Fruit fly (Drosophila melanogaster) whole organism, pupa: ENCODE data around the gene CG2604.
A peak's percentile ranks its signal among the peaks of the same experiment; 100 is the strongest.

Experiments
- CG10348 ChIP-seq: fragments of 200-800 bp; sonication (Bioruptor generic); IDR thresholded peaks from 2 replicates; pipeline ENCODE4 v1.3.6; 2022; ENCODE audit warnings: missing biosample characterization, missing genetic modification characterization
- CG12605 ChIP-seq: fragments of 200-800 bp; sonication (Bioruptor generic); IDR thresholded peaks from 2 replicates; pipeline ENCODE4 v1.3.6; 2022; ENCODE audit warnings: missing biosample characterization, missing genetic modification characterization
- CG13204 ChIP-seq: fragments of 200-800 bp; sonication (Bioruptor generic); optimal IDR thresholded peaks from 2 replicates; lab custom pipeline; 2018; ENCODE audit warnings: missing biosample characterization, mild to moderate bottlenecking, missing genetic modification characterization, moderate library complexity
- CG14655 ChIP-seq: fragments of 200-800 bp; sonication (Bioruptor generic); optimal IDR thresholded peaks from 3 replicates; lab custom pipeline; 2017; ENCODE audit warnings: mild to moderate bottlenecking, missing biosample characterization, missing genetic modification reagents, missing genetic modification characterization
- CG15710 ChIP-seq: fragments of 200-800 bp; sonication (Bioruptor generic); optimal IDR thresholded peaks from 2 replicates; lab custom pipeline; 2018; ENCODE audit warnings: missing biosample characterization, mild to moderate bottlenecking, missing genetic modification characterization, moderate library complexity
- CG17806 ChIP-seq: fragments of 200-800 bp; sonication (Bioruptor generic); optimal IDR thresholded peaks from 2 replicates; lab custom pipeline; 2018; ENCODE audit warnings: missing biosample characterization, mild to moderate bottlenecking, missing genetic modification characterization, moderate library complexity
- CG32121 ChIP-seq: fragments of 200-800 bp; sonication (Bioruptor generic); IDR thresholded peaks from 2 replicates; pipeline ENCODE4 v1.3.6; 2022; ENCODE audit warnings: missing biosample characterization, missing genetic modification characterization
- CG34367 ChIP-seq: fragments of 200-800 bp; sonication (Bioruptor generic); optimal IDR thresholded peaks from 2 replicates; lab custom pipeline; 2018; ENCODE audit warnings: missing biosample characterization, mild to moderate bottlenecking, missing genetic modification characterization
- CG4496 ChIP-seq: fragments of 200-800 bp; sonication (Bioruptor generic); IDR thresholded peaks from 3 replicates; pipeline ENCODE4 v1.3.6; 2022; ENCODE audit warnings: missing biosample characterization, missing genetic modification characterization
- CG8159 ChIP-seq: fragments of 200-800 bp; sonication (Bioruptor generic); optimal IDR thresholded peaks from 3 replicates; lab custom pipeline; 2018; ENCODE audit warnings: missing biosample characterization, mild to moderate bottlenecking, missing genetic modification characterization, moderate library complexity
- CG8301 ChIP-seq: fragments of 200-800 bp; sonication (Bioruptor generic); optimal IDR thresholded peaks from 2 replicates; lab custom pipeline; 2018; ENCODE audit warnings: missing biosample characterization, mild to moderate bottlenecking, missing genetic modification characterization
- CG9948 ChIP-seq: fragments of 200-800 bp; sonication (Bioruptor generic); optimal IDR thresholded peaks from 2 replicates; lab custom pipeline; 2018; ENCODE audit warnings: missing biosample characterization, mild to moderate bottlenecking, missing genetic modification characterization, moderate library complexity
- D1 ChIP-seq: fragments of 200-800 bp; sonication (Bioruptor generic); optimal IDR thresholded peaks from 2 replicates; lab custom pipeline; 2018; ENCODE audit warnings: missing biosample characterization, mild to moderate bottlenecking, missing genetic modification characterization, moderate library complexity
- EcR ChIP-seq: fragments of 200-800 bp; sonication (Bioruptor generic); optimal IDR thresholded peaks from 3 replicates; lab custom pipeline; 2019; ENCODE audit warnings: missing biosample characterization, missing genetic modification characterization, mild to moderate bottlenecking, moderate library complexity, missing genetic modification reagents
- Ets98B ChIP-seq: fragments of 200-800 bp; sonication (Bioruptor generic); IDR thresholded peaks from 2 replicates; pipeline ENCODE4 v1.3.6; 2022; ENCODE audit warnings: missing biosample characterization, missing genetic modification characterization
- Pif1A ChIP-seq: fragments of 200-800 bp; sonication (Bioruptor generic); optimal IDR thresholded peaks from 3 replicates; lab custom pipeline; 2016; ENCODE audit warnings: missing biosample characterization, missing genetic modification characterization
- Pif1B ChIP-seq: fragments of 200-800 bp; sonication (Bioruptor generic); optimal IDR thresholded peaks from 3 replicates; lab custom pipeline; 2016; ENCODE audit warnings: missing biosample characterization, missing genetic modification characterization
- Snoo ChIP-seq: fragments of 200-800 bp; sonication (Bioruptor generic); optimal IDR thresholded peaks from 3 replicates; lab custom pipeline; 2017; ENCODE audit warnings: missing biosample characterization, mild to moderate bottlenecking, missing genetic modification characterization, inconsistent platforms
- fd96Ca ChIP-seq: fragments of 200-800 bp; sonication (Bioruptor generic); IDR thresholded peaks from 3 replicates; pipeline ENCODE4 v1.3.6; 2022; ENCODE audit warnings: missing biosample characterization, missing genetic modification characterization
- gl ChIP-seq: fragments of 200-800 bp; sonication (Bioruptor generic); optimal IDR thresholded peaks from 2 replicates; lab custom pipeline; 2018; ENCODE audit warnings: missing biosample characterization, mild to moderate bottlenecking, missing genetic modification characterization
- rn ChIP-seq: fragments of 200-800 bp; sonication (Bioruptor generic); IDR thresholded peaks from 2 replicates; pipeline ENCODE4 v1.3.6; 2022; ENCODE audit warnings: missing biosample characterization, missing genetic modification characterization

Gene CG2604

dm6 chr3R:5198302-5198701, 24.9 kb downstream of the CG2604 start:
- no peak for TF ChIP-seq rn
- TF ChIP-seq CG12605 (GFP tag; lab: Robert Waterston, UW), result peak; percentile 53
- no peak for TF ChIP-seq CG10348
- TF ChIP-seq D1 (tag; lab: Kevin White, UChicago), result no peak
- TF ChIP-seq CG17806 (tag; lab: Kevin White, UChicago), result peak; percentile 23
- peak; percentile 21 for TF ChIP-seq CG8301
- TF ChIP-seq Snoo (tag; lab: Kevin White, UChicago), result peak; percentile 4
- TF ChIP-seq CG4496 (GFP tag; lab: Robert Waterston, UW), result peak; percentile 63; the same call in 1 of the 3 replicates
- TF ChIP-seq CG15710 (tag; lab: Kevin White, UChicago), result peak; percentile 31
- TF ChIP-seq Pif1A (GFP tag; lab: Kevin White, UChicago), result peak; percentile 59
- peak; percentile 27; the same call in 1 of the 2 replicates for TF ChIP-seq CG32121 (GFP tag; lab: Robert Waterston, UW)

- TF ChIP-seq D1 (tag; lab: Kevin White, UChicago) (no peak), Ets98B (GFP tag; lab: Robert Waterston, UW) (no peak), fd96Ca (GFP tag; lab: Robert Waterston, UW) (no peak), CG13204 (GFP tag; lab: Kevin White, UChicago) (no peak), CG8301 (no peak), CG14655 (GFP tag; lab: Kevin White, UChicago) (peak; percentile 7), CG9948 (no peak), Pif1B (GFP tag; lab: Kevin White, UChicago) (no peak), CG15710 (tag; lab: Kevin White, UChicago) (no peak), EcR (no peak), CG4496 (GFP tag; lab: Robert Waterston, UW) (no peak), CG34367 (tag; lab: Kevin White, UChicago) (no peak), gl (tag; lab: Kevin White, UChicago) (no peak), Snoo (tag; lab: Kevin White, UChicago) (no peak), CG10348 (no peak), CG17806 (tag; lab: Kevin White, UChicago) (no peak), CG12605 (GFP tag; lab: Robert Waterston, UW) (no peak), CG8159 (tag; lab: Kevin White, UChicago) (peak; percentile 9), Pif1A (GFP tag; lab: Kevin White, UChicago) (peak; percentile 8)
These were observed 29.9 kb downstream of the CG2604 start for dm6 chr3R:5193271-5193670.

dm6 chr3R:5187806-5188205, 35.4 kb downstream of the CG2604 start:
- TF ChIP-seq CG9948 (no peak), fd96Ca (GFP tag; lab: Robert Waterston, UW) (no peak), CG14655 (GFP tag; lab: Kevin White, UChicago) (no peak), CG17806 (tag; lab: Kevin White, UChicago) (no peak), gl (tag; lab: Kevin White, UChicago) (no peak), CG4496 (GFP tag; lab: Robert Waterston, UW) (0 out of 3 replicates have a peak, but pooled peaks have one; percentile 26), CG12605 (GFP tag; lab: Robert Waterston, UW) (no peak), CG8301 (no peak), CG34367 (tag; lab: Kevin White, UChicago) (no peak)

dm6 chr3R:5175944-5176343, 47.2 kb downstream of the CG2604 start:
- TF ChIP-seq fd96Ca (GFP tag; lab: Robert Waterston, UW), result no peak
- 0 out of 3 replicates have a peak, but pooled peaks have one; percentile 36 for TF ChIP-seq CG4496 (GFP tag; lab: Robert Waterston, UW)
- no peak for TF ChIP-seq CG17806 (tag; lab: Kevin White, UChicago)
- no peak for TF ChIP-seq gl (tag; lab: Kevin White, UChicago)
- 0 out of 2 replicates have a peak, but pooled peaks have one; percentile 18 for TF ChIP-seq CG32121 (GFP tag; lab: Robert Waterston, UW)
- TF ChIP-seq CG14655 (GFP tag; lab: Kevin White, UChicago), result no peak
- no peak for TF ChIP-seq CG8159 (tag; lab: Kevin White, UChicago)
- no peak for TF ChIP-seq CG9948
- TF ChIP-seq Pif1B (GFP tag; lab: Kevin White, UChicago), result no peak
- peak; percentile 32 for TF ChIP-seq CG13204 (GFP tag; lab: Kevin White, UChicago)

dm6 chr3R:5171972-5172371, 51.2 kb downstream of the CG2604 start:
- TF ChIP-seq CG12605 (GFP tag; lab: Robert Waterston, UW) (no peak), CG14655 (GFP tag; lab: Kevin White, UChicago) (no peak), D1 (tag; lab: Kevin White, UChicago) (no peak), Ets98B (GFP tag; lab: Robert Waterston, UW) (no peak), CG13204 (GFP tag; lab: Kevin White, UChicago) (no peak), EcR (no peak)
- TF ChIP-seq, all 21 proteins: peak for 0
